Worm (Caenorhabditis elegans) whole organism, L3 larva: ENCODE measurements around the gene F59B8.1.

Experiments
- R02D3.7 ChIP-seq: fragments of 150-350 bp; optimal IDR thresholded peaks from 2 replicates; lab custom pipeline; 2014; ENCODE audit warnings: missing biosample characterization, missing genetic modification characterization
- ZK546.5 ChIP-seq: sonication (generic microtip); optimal IDR thresholded peaks from 2 replicates; lab custom pipeline; 2017; ENCODE audit warnings: missing biosample characterization, missing genetic modification characterization
- ama-1 ChIP-seq: fragments of 150-350 bp; optimal IDR thresholded peaks from 2 replicates; lab custom pipeline; 2018
- ceh-16 ChIP-seq: sonication (generic microtip); optimal IDR thresholded peaks from 2 replicates; lab custom pipeline; 2017; ENCODE audit warnings: missing biosample characterization, missing genetic modification characterization
- ceh-28 ChIP-seq: fragments of 150-350 bp; optimal IDR thresholded peaks from 2 replicates; lab custom pipeline; 2014; ENCODE audit warnings: missing biosample characterization, missing genetic modification reagents, missing genetic modification characterization
- ceh-82 ChIP-seq: fragments of 150-350 bp; optimal IDR thresholded peaks from 2 replicates; lab custom pipeline; 2014; ENCODE audit warnings: missing biosample characterization, missing genetic modification characterization
- ceh-9 ChIP-seq: sonication (generic microtip); optimal IDR thresholded peaks from 2 replicates; lab custom pipeline; 2018; ENCODE audit warnings: missing biosample characterization, missing genetic modification characterization
- egl-27 ChIP-seq: sonication (generic microtip); optimal IDR thresholded peaks from 4 replicates; lab custom pipeline; 2017; ENCODE audit warnings: missing biosample characterization, missing genetic modification reagents, missing genetic modification characterization
- egl-5 ChIP-seq: fragments of 150-350 bp; optimal IDR thresholded peaks from 2 replicates; lab custom pipeline; 2017; ENCODE audit warnings: missing biosample characterization, missing genetic modification reagents, missing genetic modification characterization, inconsistent platforms
- elt-3 ChIP-seq, 3 experiments: fragments of 150-350 bp in 1 of 3; sonication (generic microtip) in 2 of 3; optimal IDR thresholded peaks; 2 replicates in 2 of 3; 4 replicates in 1 of 3; lab custom pipeline; 2014 to 2017; ENCODE audit warnings: missing biosample characterization in 3 of 3, missing genetic modification characterization in 3 of 3
- fkh-10 ChIP-seq: sonication (generic microtip); optimal IDR thresholded peaks from 2 replicates; lab custom pipeline; 2017; ENCODE audit warnings: missing biosample characterization, missing genetic modification reagents, missing genetic modification characterization
- fkh-2 ChIP-seq: fragments of 150-350 bp; optimal IDR thresholded peaks from 2 replicates; lab custom pipeline; 2014; ENCODE audit warnings: missing biosample characterization, missing genetic modification reagents, missing genetic modification characterization
- hmg-11 ChIP-seq: sonication (generic microtip); optimal IDR thresholded peaks from 2 replicates; lab custom pipeline; 2016; ENCODE audit warnings: missing genetic modification characterization, missing compliant biosample characterization
- jun-1 ChIP-seq: fragments of 150-350 bp; optimal IDR thresholded peaks from 2 replicates; lab custom pipeline; 2014; ENCODE audit warnings: missing biosample characterization, missing genetic modification reagents, missing genetic modification characterization
- lin-15B ChIP-seq: fragments of 150-350 bp; optimal IDR thresholded peaks from 2 replicates; lab custom pipeline; 2014; ENCODE audit warnings: missing biosample characterization, missing genetic modification characterization
- lsy-12 ChIP-seq: sonication (generic microtip); optimal IDR thresholded peaks from 2 replicates; lab custom pipeline; 2016; ENCODE audit warnings: mild to moderate bottlenecking, missing genetic modification characterization, missing compliant biosample characterization
- mdl-1 ChIP-seq: fragments of 150-350 bp; optimal IDR thresholded peaks from 2 replicates; lab custom pipeline; 2014; ENCODE audit warnings: missing biosample characterization, missing genetic modification characterization
- mml-1 ChIP-seq: fragments of 150-350 bp; sonication (generic microtip); optimal IDR thresholded peaks from 3 replicates; lab custom pipeline; 2014; ENCODE audit warnings: missing biosample characterization, missing genetic modification characterization
- nhr-11 ChIP-seq: fragments of 150-350 bp; optimal IDR thresholded peaks from 2 replicates; lab custom pipeline; 2014; ENCODE audit warnings: missing biosample characterization, missing genetic modification characterization
- nhr-23 ChIP-seq: fragments of 150-350 bp; optimal IDR thresholded peaks from 2 replicates; lab custom pipeline; 2014; ENCODE audit warnings: missing biosample characterization, missing genetic modification reagents, missing genetic modification characterization
- nhr-237 ChIP-seq: fragments of 150-350 bp; optimal IDR thresholded peaks from 2 replicates; lab custom pipeline; 2014; ENCODE audit warnings: missing biosample characterization, missing genetic modification characterization
- nhr-25 ChIP-seq: sonication (generic microtip); optimal IDR thresholded peaks from 2 replicates; lab custom pipeline; 2017; ENCODE audit warnings: missing biosample characterization, missing genetic modification characterization
- nhr-28 ChIP-seq: fragments of 150-350 bp; optimal IDR thresholded peaks from 2 replicates; lab custom pipeline; 2014; ENCODE audit warnings: missing biosample characterization, missing genetic modification characterization
- nhr-77 ChIP-seq: fragments of 150-350 bp; optimal IDR thresholded peaks from 2 replicates; lab custom pipeline; 2014; ENCODE audit warnings: missing biosample characterization, missing genetic modification characterization
- pha-4 ChIP-seq: fragments of 150-350 bp; optimal IDR thresholded peaks from 2 replicates; lab custom pipeline; 2014; ENCODE audit warnings: missing biosample characterization, missing genetic modification reagents, missing genetic modification characterization
- pqm-1 ChIP-seq: fragments of 150-350 bp; optimal IDR thresholded peaks from 2 replicates; lab custom pipeline; 2017; ENCODE audit warnings: missing biosample characterization, missing genetic modification characterization, inconsistent platforms
- sea-2 ChIP-seq: fragments of 150-350 bp; sonication (generic microtip); optimal IDR thresholded peaks from 4 replicates; lab custom pipeline; 2014; ENCODE audit warnings: missing biosample characterization, missing genetic modification reagents, missing genetic modification characterization
- skn-1 ChIP-seq: fragments of 150-350 bp; optimal IDR thresholded peaks from 2 replicates; lab custom pipeline; 2014; ENCODE audit warnings: missing biosample characterization, missing genetic modification characterization
- snpc-4 ChIP-seq: fragments of 150-350 bp; optimal IDR thresholded peaks from 2 replicates; lab custom pipeline; 2014; ENCODE audit warnings: missing biosample characterization, missing genetic modification characterization
- tbx-2 ChIP-seq: sonication (generic microtip); optimal IDR thresholded peaks from 2 replicates; lab custom pipeline; 2016; ENCODE audit warnings: mild to moderate bottlenecking, missing genetic modification characterization, missing compliant biosample characterization
- unc-39 ChIP-seq: sonication (generic microtip); optimal IDR thresholded peaks from 4 replicates; lab custom pipeline; 2017; ENCODE audit warnings: missing biosample characterization, missing genetic modification characterization
- zag-1 ChIP-seq: fragments of 150-350 bp; optimal IDR thresholded peaks from 2 replicates; lab custom pipeline; 2014; ENCODE audit warnings: missing biosample characterization, missing genetic modification characterization
- ztf-11 ChIP-seq: fragments of 150-350 bp; optimal IDR thresholded peaks from 2 replicates; lab custom pipeline; 2014; ENCODE audit warnings: missing biosample characterization, missing genetic modification characterization
- ztf-4 ChIP-seq: fragments of 150-350 bp; optimal IDR thresholded peaks from 2 replicates; lab custom pipeline; 2014; ENCODE audit warnings: missing biosample characterization, missing genetic modification characterization

F59B8.1 gene

ce11 chrIV:9403761-9404420, 24.2 kb upstream of the F59B8.1 start:
- TF ChIP-seq nhr-23 (tag; lab: Kevin White, UChicago), result no peak
- peak; percentile 67 for TF ChIP-seq ceh-28 (tag; lab: Kevin White, UChicago)
- TF ChIP-seq lin-15B (tag; lab: Kevin White, UChicago), result peak; percentile 16

DNA sequence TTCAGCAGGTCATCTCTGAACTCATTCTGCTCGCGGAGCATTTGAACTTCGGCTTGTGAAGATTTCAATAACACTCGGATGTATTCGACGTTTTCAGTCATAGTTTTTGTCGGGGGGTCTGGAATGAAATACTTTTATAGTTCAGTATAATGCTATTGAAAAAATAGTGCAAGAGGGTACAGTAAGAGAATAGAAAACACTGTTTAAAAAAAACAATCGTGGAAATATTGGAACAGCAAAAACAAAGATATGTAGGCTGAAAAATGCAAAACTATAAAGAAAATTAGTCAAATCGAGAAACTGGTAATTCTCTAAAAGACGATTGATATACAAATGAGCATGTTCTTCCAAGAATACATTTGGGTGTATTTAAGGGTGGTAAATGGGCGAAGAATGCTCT, 20.1 kb upstream of the F59B8.1 start, which contains the start of gene F56D5.5:
F56D5.5 (minus strand) TSS at position 101 of the 400 bp plus-strand sequence.
- TF ChIP-seq nhr-28 (tag; lab: Kevin White, UChicago) (no peak), pqm-1 (tag; lab: Kevin White, UChicago) (no peak), nhr-11 (no peak), nhr-25 (no peak), mml-1 (tag; lab: Kevin White, UChicago) (no peak), ceh-28 (tag; lab: Kevin White, UChicago) (no peak), sea-2 (GFP tag; lab: Kevin White, UChicago) (no peak), skn-1 (no peak), snpc-4 (tag; lab: Kevin White, UChicago) (no peak), R02D3.7 (tag; lab: Kevin White, UChicago) (no peak), fkh-10 (GFP tag; lab: Kevin White, UChicago) (no peak)
- TF ChIP-seq, all 47 proteins: peak for 0

DNA sequence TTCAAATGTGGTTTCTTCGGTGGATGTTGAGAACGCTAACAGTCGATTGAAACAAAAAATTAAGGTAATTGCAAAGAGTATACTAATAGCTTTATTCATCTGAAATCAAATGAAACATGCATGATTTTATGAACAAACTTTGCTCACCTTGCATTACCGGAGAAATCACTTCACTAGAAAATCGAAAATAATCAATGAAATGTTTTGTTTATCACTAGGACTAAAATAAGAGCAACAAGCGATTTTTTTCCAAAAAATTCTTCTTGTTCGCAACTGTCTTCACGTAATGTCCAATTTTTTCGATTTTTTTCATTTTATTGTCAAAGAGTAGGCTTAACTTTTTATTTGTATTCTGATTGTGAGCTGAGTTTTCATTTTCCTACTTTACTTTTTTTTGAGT, 5.7 kb upstream of the F59B8.1 start, which contains the start of gene F56D5.9:
F56D5.9 (minus strand) TSS at position 101 of the 400 bp plus-strand sequence.
- TF ChIP-seq elt-3 (tag; optimal IDR thresholded peaks at IDR 0.05; lab: Kevin White, UChicago) (no peak), hmg-11 (tag; lab: Kevin White, UChicago) (no peak), nhr-25 (no peak), ceh-82 (tag; lab: Kevin White, UChicago) (no peak), zag-1 (tag; lab: Kevin White, UChicago) (no peak), tbx-2 (tag; lab: Kevin White, UChicago) (no peak), fkh-10 (GFP tag; lab: Kevin White, UChicago) (no peak), mdl-1 (no peak), egl-27 (tag; lab: Kevin White, UChicago) (no peak), nhr-77 (tag; lab: Kevin White, UChicago) (no peak), nhr-23 (tag; lab: Kevin White, UChicago) (no peak), nhr-11 (no peak)

DNA sequence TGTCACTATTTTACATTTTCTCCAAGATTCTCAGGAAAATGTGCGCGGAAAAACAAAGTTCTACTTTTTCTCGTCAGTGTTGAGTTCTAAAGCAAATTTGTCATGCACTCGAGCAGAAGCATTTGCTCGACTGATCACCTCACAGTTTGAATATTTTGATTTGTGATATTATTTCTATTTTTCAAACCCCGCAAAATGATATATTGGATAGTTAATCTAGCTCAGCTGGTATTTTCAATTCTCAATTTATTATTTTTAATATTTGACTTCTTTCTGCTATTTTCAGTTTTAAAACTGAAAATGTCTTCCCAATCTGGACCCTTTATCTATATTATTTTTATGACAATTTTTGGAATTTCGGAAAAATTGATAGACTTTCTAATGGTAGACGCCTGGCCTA, 5.0 kb upstream of the F59B8.1 start, which contains the start of gene srxa-2:
srxa-2 (plus strand) TSS at position 301 of the 400 bp plus-strand sequence.
- TF ChIP-seq lsy-12 (tag; lab: Kevin White, UChicago), result no peak
- TF ChIP-seq mml-1 (tag; lab: Kevin White, UChicago), result no peak
- TF ChIP-seq jun-1 (tag; lab: Kevin White, UChicago), result no peak
- TF ChIP-seq ztf-11 (tag; lab: Kevin White, UChicago), result no peak
- TF ChIP-seq egl-27 (tag; lab: Kevin White, UChicago), result no peak
- no peak for TF ChIP-seq hmg-11 (tag; lab: Kevin White, UChicago)
- no peak for TF ChIP-seq ztf-4 (tag; lab: Kevin White, UChicago)
- no peak for TF ChIP-seq lin-15B (tag; lab: Kevin White, UChicago)
- no peak for TF ChIP-seq pqm-1 (tag; lab: Kevin White, UChicago)
- TF ChIP-seq R02D3.7 (tag; lab: Kevin White, UChicago), result no peak
- TF ChIP-seq ama-1, result no peak
- TF ChIP-seq nhr-23 (tag; lab: Kevin White, UChicago), result no peak
- TF ChIP-seq nhr-25, result no peak
- TF ChIP-seq sea-2 (GFP tag; lab: Kevin White, UChicago), result no peak
- no peak for TF ChIP-seq ceh-16 (tag; lab: Kevin White, UChicago)

DNA sequence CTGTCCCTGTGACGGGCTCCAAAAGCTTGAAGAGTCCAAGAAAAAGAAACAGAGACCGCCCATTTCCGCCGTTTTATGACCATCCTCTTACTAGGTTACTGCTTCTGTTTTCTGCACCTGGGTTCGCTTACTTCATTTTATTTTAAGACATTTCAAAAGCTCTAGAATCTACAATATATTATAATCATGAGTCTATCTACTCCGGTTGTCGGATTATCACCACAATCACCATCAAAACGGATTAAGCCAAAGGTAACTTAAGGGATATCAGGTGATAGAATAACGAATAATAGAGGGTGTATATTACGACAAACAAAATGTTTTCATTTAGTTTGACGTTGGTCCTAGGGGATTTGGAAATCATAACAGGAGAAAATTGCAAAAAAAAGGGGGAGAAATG, 4.3 kb downstream of the F59B8.1 start:
- TF ChIP-seq nhr-23 (tag; lab: Kevin White, UChicago) (no peak), ama-1 (no peak), pqm-1 (tag; lab: Kevin White, UChicago) (no peak), ZK546.5 (tag; lab: Kevin White, UChicago) (no peak), nhr-237 (tag; lab: Kevin White, UChicago) (no peak), fkh-2 (no peak), nhr-28 (tag; lab: Kevin White, UChicago) (no peak), pha-4 (tag; lab: Kevin White, UChicago) (no peak), egl-5 (tag; lab: Kevin White, UChicago) (no peak), ceh-9 (no peak), unc-39 (tag; lab: Kevin White, UChicago) (no peak), lin-15B (tag; lab: Kevin White, UChicago) (no peak)
- TF ChIP-seq, all 47 proteins: peak for 0
